Fruit fly (Drosophila melanogaster) whole organism, prepupa: Measurements from ENCODE around the gene JIL-1.

Source experiments
- Blimp-1 ChIP-seq: fragments of 200-800 bp; sonication (Bioruptor generic); optimal IDR thresholded peaks from 3 replicates; lab custom pipeline; 2017; ENCODE audit warnings: missing biosample characterization, missing genetic modification characterization, mild to moderate bottlenecking, moderate library complexity, missing genetic modification reagents
- CG10631 ChIP-seq: fragments of 200-800 bp; sonication (Bioruptor generic); optimal IDR thresholded peaks from 2 replicates; lab custom pipeline; 2016; ENCODE audit warnings: missing biosample characterization, missing genetic modification characterization
- CG10669 ChIP-seq: fragments of 200-800 bp; sonication (Bioruptor generic); optimal IDR thresholded peaks from 3 replicates; lab custom pipeline; 2018; ENCODE audit warnings: missing biosample characterization, mild to moderate bottlenecking, missing genetic modification characterization, moderate library complexity
- CG11762 ChIP-seq: fragments of 200-800 bp; sonication (Bioruptor generic); optimal IDR thresholded peaks from 3 replicates; lab custom pipeline; 2016; ENCODE audit warnings: missing biosample characterization, missing genetic modification characterization; ENCODE audit not compliant: insufficient read depth
- CG11902 ChIP-seq: fragments of 200-800 bp; sonication (Bioruptor generic); optimal IDR thresholded peaks from 3 replicates; lab custom pipeline; 2016; ENCODE audit warnings: missing biosample characterization, missing genetic modification characterization
- CG15336 ChIP-seq: fragments of 200-800 bp; sonication (Bioruptor generic); IDR thresholded peaks from 2 replicates; pipeline ENCODE4 v1.3.6; 2022; ENCODE audit warnings: missing biosample characterization, missing genetic modification characterization
- CG16779 ChIP-seq: fragments of 200-800 bp; sonication (Bioruptor generic); optimal IDR thresholded peaks from 3 replicates; lab custom pipeline; 2017; ENCODE audit warnings: missing biosample characterization, mild to moderate bottlenecking, missing genetic modification characterization
- CG31627 ChIP-seq: fragments of 200-800 bp; sonication (Bioruptor generic); optimal IDR thresholded peaks from 3 replicates; lab custom pipeline; 2016; ENCODE audit warnings: missing biosample characterization, missing genetic modification characterization
- CG32006 ChIP-seq: fragments of 200-800 bp; sonication (Bioruptor generic); optimal IDR thresholded peaks from 3 replicates; lab custom pipeline; 2017; ENCODE audit warnings: missing biosample characterization, mild to moderate bottlenecking, missing genetic modification characterization
- CG34406 ChIP-seq: fragments of 200-800 bp; sonication (Bioruptor generic); optimal IDR thresholded peaks from 3 replicates; lab custom pipeline; 2016; ENCODE audit warnings: missing biosample characterization, missing genetic modification characterization
- CG4318 ChIP-seq: fragments of 200-800 bp; sonication (Bioruptor generic); optimal IDR thresholded peaks from 3 replicates; lab custom pipeline; 2017; ENCODE audit warnings: missing biosample characterization, mild to moderate bottlenecking, missing genetic modification characterization
- CG6163 ChIP-seq: fragments of 200-800 bp; sonication (Bioruptor generic); IDR thresholded peaks from 3 replicates; pipeline ENCODE4 v1.3.6; 2022; ENCODE audit warnings: missing biosample characterization, missing genetic modification characterization
- CG6276 ChIP-seq: fragments of 200-800 bp; sonication (Bioruptor generic); optimal IDR thresholded peaks from 2 replicates; lab custom pipeline; 2017; ENCODE audit warnings: missing biosample characterization, mild to moderate bottlenecking, missing genetic modification characterization
- CG6792 ChIP-seq: fragments of 200-800 bp; sonication (Bioruptor generic); optimal IDR thresholded peaks from 3 replicates; lab custom pipeline; 2016; ENCODE audit warnings: missing biosample characterization, missing genetic modification characterization
- CG6808 ChIP-seq: fragments of 200-800 bp; sonication (Bioruptor generic); optimal IDR thresholded peaks from 3 replicates; lab custom pipeline; 2017; ENCODE audit warnings: missing biosample characterization, missing genetic modification characterization, mild to moderate bottlenecking, moderate library complexity, missing genetic modification reagents
- CG6854 ChIP-seq: fragments of 200-800 bp; sonication (Bioruptor generic); optimal IDR thresholded peaks from 2 replicates; lab custom pipeline; 2017; ENCODE audit warnings: missing biosample characterization, mild to moderate bottlenecking, missing genetic modification characterization
- CG7368 ChIP-seq: fragments of 200-800 bp; sonication (Bioruptor generic); optimal IDR thresholded peaks from 3 replicates; lab custom pipeline; 2016; ENCODE audit warnings: missing biosample characterization, missing genetic modification characterization
- CG8119 ChIP-seq: fragments of 200-800 bp; sonication (Bioruptor generic); IDR thresholded peaks from 3 replicates; pipeline ENCODE4 v1.3.6; 2022; ENCODE audit warnings: missing biosample characterization, missing genetic modification characterization
- CG8319 ChIP-seq: fragments of 200-800 bp; sonication (Bioruptor generic); optimal IDR thresholded peaks from 3 replicates; lab custom pipeline; 2016; ENCODE audit warnings: missing biosample characterization, missing genetic modification characterization
- CG8632 ChIP-seq: fragments of 200-800 bp; sonication (Bioruptor generic); optimal IDR thresholded peaks from 3 replicates; lab custom pipeline; 2016; ENCODE audit warnings: missing biosample characterization, missing genetic modification characterization
- CG9139 ChIP-seq: fragments of 200-800 bp; sonication (Bioruptor generic); optimal IDR thresholded peaks from 3 replicates; lab custom pipeline; 2017; ENCODE audit warnings: missing biosample characterization, mild to moderate bottlenecking, missing genetic modification characterization
- Eip75B ChIP-seq: fragments of 200-800 bp; sonication (Bioruptor generic); optimal IDR thresholded peaks from 3 replicates; lab custom pipeline; 2016; ENCODE audit warnings: missing biosample characterization, missing genetic modification characterization
- Eip78C ChIP-seq: fragments of 200-800 bp; sonication (Bioruptor generic); peaks from one replicate; lab custom pipeline; 2016; ENCODE audit warnings: missing biosample characterization, missing genetic modification characterization
- Eip93F ChIP-seq: fragments of 200-800 bp; sonication (Bioruptor generic); optimal IDR thresholded peaks from 2 replicates; lab custom pipeline; 2016; ENCODE audit warnings: missing biosample characterization, mild to moderate bottlenecking, missing genetic modification characterization
- Ets21C ChIP-seq: fragments of 200-800 bp; sonication (Bioruptor generic); optimal IDR thresholded peaks from 3 replicates; lab custom pipeline; 2016; ENCODE audit warnings: missing biosample characterization, missing genetic modification characterization
- Ets96B ChIP-seq: fragments of 200-800 bp; optimal IDR thresholded peaks from 2 replicates; lab custom pipeline; 2019; ENCODE audit warnings: missing biosample characterization, mild to moderate bottlenecking, missing genetic modification characterization, moderate library complexity
- Hr38 ChIP-seq: sonication (Bioruptor generic); optimal IDR thresholded peaks from 2 replicates; lab custom pipeline; 2016; ENCODE audit warnings: missing biosample characterization, missing genetic modification characterization
- Hr39 ChIP-seq: fragments of 200-800 bp; sonication (Bioruptor generic); optimal IDR thresholded peaks from 2 replicates; lab custom pipeline; 2016; ENCODE audit warnings: missing biosample characterization, missing genetic modification characterization
- Hr4 ChIP-seq: fragments of 200-800 bp; sonication (Bioruptor generic); optimal IDR thresholded peaks from 3 replicates; lab custom pipeline; 2016; ENCODE audit warnings: missing biosample characterization, missing genetic modification characterization
- Lpt ChIP-seq: fragments of 200-800 bp; sonication (Bioruptor generic); optimal IDR thresholded peaks from 3 replicates; lab custom pipeline; 2016; ENCODE audit warnings: missing biosample characterization, missing genetic modification characterization
- Met ChIP-seq: fragments of 200-800 bp; sonication (Bioruptor generic); optimal IDR thresholded peaks from 3 replicates; lab custom pipeline; 2016; ENCODE audit warnings: missing biosample characterization, missing genetic modification characterization
- Sox14 ChIP-seq: fragments of 200-800 bp; sonication (Bioruptor generic); optimal IDR thresholded peaks from 3 replicates; lab custom pipeline; 2016; ENCODE audit warnings: missing biosample characterization, missing genetic modification characterization
- Sox15 ChIP-seq: fragments of 200-800 bp; sonication (Bioruptor generic); optimal IDR thresholded peaks from 3 replicates; lab custom pipeline; 2016; ENCODE audit warnings: missing biosample characterization, missing genetic modification characterization
- achi ChIP-seq: fragments of 200-800 bp; sonication (Bioruptor generic); optimal IDR thresholded peaks from 3 replicates; lab custom pipeline; 2016; ENCODE audit warnings: missing biosample characterization, missing genetic modification characterization
- acj6 ChIP-seq: fragments of 200-800 bp; sonication (Bioruptor generic); optimal IDR thresholded peaks from 3 replicates; lab custom pipeline; 2016; ENCODE audit warnings: missing biosample characterization, missing genetic modification characterization
- dac ChIP-seq: fragments of 200-800 bp; sonication (Bioruptor generic); optimal IDR thresholded peaks from 2 replicates; lab custom pipeline; 2017; ENCODE audit warnings: missing biosample characterization, mild to moderate bottlenecking, missing genetic modification characterization
- dsx ChIP-seq: fragments of 200-800 bp; optimal IDR thresholded peaks from 3 replicates; lab custom pipeline; 2019; ENCODE audit warnings: missing biosample characterization, mild to moderate bottlenecking, missing genetic modification characterization, moderate library complexity; ENCODE audit not compliant: poor library complexity, severe bottlenecking
- eg ChIP-seq: fragments of 200-800 bp; sonication (Bioruptor generic); IDR thresholded peaks from 3 replicates; pipeline ENCODE4 v1.3.6; 2022; ENCODE audit warnings: missing biosample characterization, missing genetic modification characterization
- esn ChIP-seq: fragments of 200-800 bp; sonication (Bioruptor generic); optimal IDR thresholded peaks from 2 replicates; lab custom pipeline; 2016; ENCODE audit warnings: missing biosample characterization, mild to moderate bottlenecking, missing genetic modification characterization, moderate library complexity
- fd85E ChIP-seq: fragments of 200-800 bp; sonication (Bioruptor generic); optimal IDR thresholded peaks from 3 replicates; lab custom pipeline; 2016; ENCODE audit warnings: missing biosample characterization, missing genetic modification characterization
- fkh ChIP-seq: fragments of 200-800 bp; sonication (Bioruptor generic); optimal IDR thresholded peaks from 3 replicates; lab custom pipeline; 2017; ENCODE audit warnings: missing biosample characterization, mild to moderate bottlenecking, missing genetic modification characterization, moderate library complexity
- lz ChIP-seq: fragments of 200-800 bp; sonication (Bioruptor generic); optimal IDR thresholded peaks from 3 replicates; lab custom pipeline; 2016; ENCODE audit warnings: missing biosample characterization, missing genetic modification characterization
- net ChIP-seq: fragments of 200-800 bp; sonication (Bioruptor generic); optimal IDR thresholded peaks from 3 replicates; lab custom pipeline; 2016; ENCODE audit warnings: missing biosample characterization, missing genetic modification characterization
- pdm3 ChIP-seq: fragments of 200-800 bp; sonication (Bioruptor generic); optimal IDR thresholded peaks from 3 replicates; lab custom pipeline; 2016; ENCODE audit warnings: missing biosample characterization, missing genetic modification characterization
- spab ChIP-seq: fragments of 200-800 bp; sonication (Bioruptor generic); optimal IDR thresholded peaks from 2 replicates; lab custom pipeline; 2017; ENCODE audit warnings: missing biosample characterization, mild to moderate bottlenecking, missing genetic modification characterization, missing genetic modification reagents
- ss ChIP-seq, 2 experiments: fragments of 200-800 bp; sonication (Bioruptor generic); optimal IDR thresholded peaks; 2 replicates in 1 of 2; 3 replicates in 1 of 2; lab custom pipeline; 2017 to 2018; ENCODE audit warnings: mild to moderate bottlenecking in 2 of 2, missing biosample characterization in 2 of 2, missing genetic modification characterization in 2 of 2, moderate library complexity in 1 of 2
- svp ChIP-seq: fragments of 200-800 bp; sonication (Bioruptor generic); peaks from one replicate; lab custom pipeline; 2016; ENCODE audit warnings: missing biosample characterization, missing genetic modification characterization
- vri ChIP-seq: fragments of 200-800 bp; sonication (Bioruptor generic); optimal IDR thresholded peaks from 3 replicates; lab custom pipeline; 2016; ENCODE audit warnings: missing biosample characterization, mild to moderate bottlenecking, missing genetic modification characterization

Gene JIL-1

DNA sequence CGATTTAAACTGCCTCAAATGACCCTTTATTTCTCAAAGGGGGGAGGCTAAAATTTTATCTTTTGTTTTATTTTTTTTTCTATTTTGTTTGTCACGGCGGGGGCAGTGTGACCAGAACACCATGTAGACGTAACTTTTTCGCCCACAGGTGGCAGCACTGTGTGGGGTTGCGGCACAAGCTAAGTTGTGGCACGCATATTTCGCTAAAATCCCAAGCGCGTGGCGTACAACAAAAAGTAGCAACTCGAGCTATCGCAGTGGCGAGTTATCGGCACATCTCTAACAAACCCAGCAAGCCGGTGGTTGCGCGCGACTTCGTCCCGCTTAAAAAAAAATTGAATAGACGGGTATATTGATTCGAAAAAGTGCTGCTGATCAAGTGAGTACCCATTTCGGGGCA is 30.1 kb upstream of the JIL-1 start, which contains the start of the genes Ufd1 and NaPi-III (continued):
- TF ChIP-seq CG31627 (GFP tag; lab: Kevin White, UChicago) = peak; percentile 36
- TF ChIP-seq Eip78C (GFP tag; lab: Kevin White, UChicago) = peak; percentile 30
- TF ChIP-seq vri = no peak
- peak; percentile 27 for TF ChIP-seq CG32006
- TF ChIP-seq achi = no peak
- no peak for TF ChIP-seq CG6276 (GFP tag; lab: Kevin White, UChicago)
- TF ChIP-seq Eip75B (GFP tag; lab: Kevin White, UChicago) = peak; percentile 7
- TF ChIP-seq CG6808 (GFP tag; lab: Kevin White, UChicago) = peak; percentile 3
- no peak for TF ChIP-seq esn (GFP tag; lab: Kevin White, UChicago)
- TF ChIP-seq CG11762 (GFP tag; lab: Kevin White, UChicago) = no peak
- no peak for TF ChIP-seq CG8319
- peak; percentile 8 for TF ChIP-seq lz (GFP tag; lab: Kevin White, UChicago)
- TF ChIP-seq pdm3 = no peak
- peak; percentile 64; the same call in 2 of the 3 replicates for TF ChIP-seq CG6163
- TF ChIP-seq dac (GFP tag; lab: Kevin White, UChicago) = peak; percentile 36
- TF ChIP-seq svp (GFP tag; lab: Kevin White, UChicago) = peak; percentile 57
- TF ChIP-seq Eip93F (GFP tag; lab: Kevin White, UChicago) = no peak
- TF ChIP-seq, all 60 proteins: peak for 21

DNA sequence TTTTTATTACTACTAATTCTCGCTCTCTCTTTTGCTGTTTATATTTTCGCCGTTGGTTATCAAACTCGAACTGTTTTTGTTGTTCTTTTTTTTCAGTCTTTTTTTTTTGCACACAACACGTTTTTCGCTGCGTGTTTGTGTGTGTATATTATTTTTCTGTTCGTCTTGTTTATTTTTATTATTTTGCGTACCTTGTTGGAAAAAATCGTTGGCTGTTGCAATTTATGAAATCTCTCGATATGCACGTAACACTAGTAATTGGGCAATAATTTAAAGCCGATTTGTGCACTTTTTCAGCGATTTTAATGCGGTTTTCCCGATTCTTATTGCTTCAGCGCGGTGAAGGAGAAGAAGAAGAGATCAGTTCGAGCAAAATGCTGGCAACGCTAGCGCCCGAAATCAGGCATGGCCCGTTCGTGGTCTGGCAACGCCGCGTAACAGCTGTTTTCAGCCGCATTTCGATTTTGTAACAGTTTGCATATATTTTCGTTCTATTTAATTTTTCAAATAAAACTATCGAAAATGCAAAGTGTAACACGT is 27.5 kb upstream of the JIL-1 start, which contains the start of the genes FoxK and mRpL2:
FoxK (minus strand) TSS at position 365 of the 540 bp plus-strand sequence.
mRpL2 (plus strand) TSS at position 429 of the 540 bp plus-strand sequence.
- TF ChIP-seq CG6163 (peak; percentile 83), CG10669 (peak; percentile 84), Sox15 (no peak), Met (GFP tag; lab: Kevin White, UChicago) (peak; percentile 62), CG11762 (GFP tag; lab: Kevin White, UChicago) (peak; percentile 57), CG9139 (GFP tag; lab: Kevin White, UChicago) (peak; percentile 94), fd85E (GFP tag; lab: Kevin White, UChicago) (peak; percentile 42), CG4318 (peak; percentile 11), Lpt (GFP tag; lab: Kevin White, UChicago) (peak; percentile 91), Ets96B (tag; lab: Kevin White, UChicago) (peak; percentile 80), CG6792 (peak; percentile 37), Ets21C (GFP tag; lab: Kevin White, UChicago) (peak; percentile 22), CG34406 (GFP tag; lab: Kevin White, UChicago) (peak; percentile 51), Hr39 (GFP tag; lab: Kevin White, UChicago) (peak; percentile 12), dsx (GFP tag; lab: Kevin White, UChicago) (peak; percentile 77), fkh (no peak), spab (peak; percentile 86), Blimp-1 (peak; percentile 23), Hr4 (GFP tag; lab: Kevin White, UChicago) (peak; percentile 61), acj6 (GFP tag; lab: Kevin White, UChicago) (no peak), Hr38 (peak; percentile 2), eg (peak; percentile 89), CG8632 (GFP tag; lab: Kevin White, UChicago) (peak; percentile 63), pdm3 (peak; percentile 71), ss (GFP tag; optimal IDR thresholded peaks at IDR 0.05; lab: Kevin White, UChicago) (peak; percentile 96 to 97), CG10631 (GFP tag; lab: Kevin White, UChicago) (peak; percentile 47), net (peak; percentile 84), CG6276 (GFP tag; lab: Kevin White, UChicago) (peak; percentile 94), achi (peak; percentile 66), CG16779 (tag; lab: Kevin White, UChicago) (peak; percentile 90), dac (GFP tag; lab: Kevin White, UChicago) (peak; percentile 43), CG6854 (peak; percentile 65), CG32006 (peak; percentile 77), Sox14 (GFP tag; lab: Kevin White, UChicago) (peak; percentile 62), CG15336 (peak; percentile 75), esn (GFP tag; lab: Kevin White, UChicago) (peak; percentile 41), CG11902 (no peak), CG6808 (GFP tag; lab: Kevin White, UChicago) (peak; percentile 96), CG8119 (GFP tag; lab: Robert Waterston, UW) (peak; percentile 92), Eip78C (GFP tag; lab: Kevin White, UChicago) (peak; percentile 90), CG7368 (GFP tag; lab: Kevin White, UChicago) (peak; percentile 58)
